Worm (Caenorhabditis elegans) whole organism, L2 larva: Measurements from ENCODE around the gene jmjd-3.1.
A peak's percentile ranks its signal among the peaks of the same experiment; 100 is the strongest.

Experiments used
- aly-2 ChIP-seq: fragments of 150-350 bp; optimal IDR thresholded peaks from 2 replicates; lab custom pipeline; 2014; ENCODE audit warnings: missing biosample characterization, missing genetic modification characterization
- ceh-82 ChIP-seq: fragments of 150-350 bp; optimal IDR thresholded peaks from 2 replicates; lab custom pipeline; 2014; ENCODE audit warnings: missing biosample characterization, missing genetic modification characterization
- egl-27 ChIP-seq: sonication (generic microtip); optimal IDR thresholded peaks from 3 replicates; lab custom pipeline; 2017; ENCODE audit warnings: missing biosample characterization, missing genetic modification reagents, missing genetic modification characterization
- elt-1 ChIP-seq: fragments of 150-350 bp; optimal IDR thresholded peaks from 2 replicates; lab custom pipeline; 2014; ENCODE audit warnings: missing biosample characterization, missing genetic modification characterization
- fos-1 ChIP-seq: fragments of 150-350 bp; optimal IDR thresholded peaks from 2 replicates; lab custom pipeline; 2014; ENCODE audit warnings: missing biosample characterization, missing genetic modification characterization
- lin-39 ChIP-seq: fragments of 150-350 bp; optimal IDR thresholded peaks from 2 replicates; lab custom pipeline; 2014; ENCODE audit warnings: missing biosample characterization, missing genetic modification reagents, missing genetic modification characterization
- mdl-1 ChIP-seq, 2 experiments: fragments of 150-350 bp in 1 of 2; sonication (generic microtip) in 1 of 2; optimal IDR thresholded peaks; 2 replicates each; lab custom pipeline; 2017; ENCODE audit warnings: missing biosample characterization in 2 of 2, missing genetic modification characterization in 2 of 2
- nhr-10 ChIP-seq: sonication (generic microtip); optimal IDR thresholded peaks from 2 replicates; lab custom pipeline; 2017; ENCODE audit warnings: missing biosample characterization, missing genetic modification characterization
- nhr-11 ChIP-seq: fragments of 150-350 bp; optimal IDR thresholded peaks from 2 replicates; lab custom pipeline; 2014; ENCODE audit warnings: missing biosample characterization, missing genetic modification characterization
- nhr-23 ChIP-seq: fragments of 150-350 bp; optimal IDR thresholded peaks from 2 replicates; lab custom pipeline; 2014; ENCODE audit warnings: missing biosample characterization, missing genetic modification reagents, missing genetic modification characterization
- nhr-25 ChIP-seq: fragments of 150-350 bp; sonication (generic microtip); optimal IDR thresholded peaks from 3 replicates; lab custom pipeline; 2014; ENCODE audit warnings: missing biosample characterization, missing genetic modification characterization
- skn-1 ChIP-seq: sonication (generic microtip); optimal IDR thresholded peaks from 2 replicates; lab custom pipeline; 2017; ENCODE audit warnings: missing biosample characterization, missing genetic modification characterization
- snpc-4 ChIP-seq: fragments of 150-350 bp; optimal IDR thresholded peaks from 2 replicates; lab custom pipeline; 2014; ENCODE audit warnings: missing biosample characterization, missing genetic modification characterization
- ztf-4 ChIP-seq: fragments of 150-350 bp; optimal IDR thresholded peaks from 2 replicates; lab custom pipeline; 2014; ENCODE audit warnings: missing biosample characterization, missing genetic modification characterization

- no peak for TF ChIP-seq skn-1 (tag; lab: Kevin White, UChicago)
- TF ChIP-seq nhr-11, result no peak
- TF ChIP-seq mdl-1 (tag; optimal IDR thresholded peaks at IDR 0.05; lab: Kevin White, UChicago), result no peak
- TF ChIP-seq egl-27 (tag; lab: Kevin White, UChicago), result no peak
- TF ChIP-seq nhr-23 (tag; lab: Kevin White, UChicago), result no peak
- TF ChIP-seq snpc-4, result no peak
- TF ChIP-seq ztf-4, result no peak
- TF ChIP-seq lin-39 (tag; lab: Kevin White, UChicago), result no peak
- TF ChIP-seq aly-2 (tag; lab: Kevin White, UChicago), result no peak
- no peak for TF ChIP-seq fos-1 (tag; lab: Kevin White, UChicago)
- TF ChIP-seq nhr-10, result no peak
- TF ChIP-seq nhr-25 (tag; lab: Kevin White, UChicago), result peak; percentile 66
- TF ChIP-seq elt-1 (tag; lab: Kevin White, UChicago), result no peak
- TF ChIP-seq ceh-82 (tag; lab: Kevin White, UChicago), result no peak
These were observed 14.1 kb downstream of the jmjd-3.1 start for ce11 chrX:8584825-8585384.
